Fruit fly (Drosophila melanogaster) whole organism, embryonic: ENCODE measurements around the gene CG32267.

Source experiments
- B-H2 ChIP-seq: fragments of 200-800 bp; sonication (Bioruptor generic); optimal IDR thresholded peaks from 2 replicates; lab custom pipeline; 2018; ENCODE audit warnings: missing biosample characterization, mild to moderate bottlenecking, missing genetic modification characterization
- C15 ChIP-seq: fragments of 200-800 bp; sonication (Bioruptor generic); IDR thresholded peaks from 3 replicates; pipeline ENCODE4 v1.3.6; 2022; ENCODE audit warnings: missing biosample characterization, missing genetic modification characterization
- CG10321 ChIP-seq: fragments of 200-800 bp; sonication (Bioruptor generic); IDR thresholded peaks from 2 replicates; pipeline ENCODE4 v1.3.6; 2022; ENCODE audit warnings: missing biosample characterization, missing genetic modification characterization
- CG12236 ChIP-seq: fragments of 200-800 bp; sonication (Bioruptor generic); optimal IDR thresholded peaks from 2 replicates; lab custom pipeline; 2016; ENCODE audit warnings: missing biosample characterization, missing genetic modification characterization
- CG12659 ChIP-seq: fragments of 200-800 bp; sonication (Bioruptor generic); optimal IDR thresholded peaks from 3 replicates; lab custom pipeline; 2017; ENCODE audit warnings: mild to moderate bottlenecking, missing biosample characterization, missing genetic modification reagents, missing genetic modification characterization
- CG13424 ChIP-seq: fragments of 200-800 bp; sonication (Bioruptor generic); optimal IDR thresholded peaks from 2 replicates; lab custom pipeline; 2019; ENCODE audit warnings: missing biosample characterization, mild to moderate bottlenecking, missing genetic modification characterization, moderate library complexity
- CG17568 ChIP-seq: fragments of 200-800 bp; sonication (Bioruptor generic); optimal IDR thresholded peaks from 2 replicates; lab custom pipeline; 2018; ENCODE audit warnings: missing biosample characterization, mild to moderate bottlenecking, missing genetic modification characterization, moderate library complexity
- CG1792 ChIP-seq: fragments of 200-800 bp; sonication (Bioruptor generic); optimal IDR thresholded peaks from 2 replicates; lab custom pipeline; 2016; ENCODE audit warnings: missing biosample characterization, missing genetic modification characterization
- CG18011 ChIP-seq: fragments of 200-800 bp; sonication (Bioruptor generic); optimal IDR thresholded peaks from 2 replicates; lab custom pipeline; 2017; ENCODE audit warnings: missing biosample characterization, missing genetic modification characterization, mild to moderate bottlenecking, moderate library complexity, missing genotype
- CG2678 ChIP-seq: fragments of 200-800 bp; sonication (Bioruptor generic); optimal IDR thresholded peaks from 3 replicates; lab custom pipeline; 2019; ENCODE audit warnings: missing biosample characterization, mild to moderate bottlenecking, missing genetic modification characterization, moderate library complexity
- CG30020 ChIP-seq: fragments of 200-800 bp; optimal IDR thresholded peaks from 2 replicates; lab custom pipeline; 2019; ENCODE audit warnings: missing biosample characterization, mild to moderate bottlenecking, missing genetic modification characterization, moderate library complexity
- CG31441 ChIP-seq: fragments of 200-800 bp; sonication (Bioruptor generic); IDR thresholded peaks from 2 replicates; pipeline ENCODE4 v1.3.6; 2022; ENCODE audit warnings: missing biosample characterization, missing genetic modification characterization
- CG4820 ChIP-seq: fragments of 200-800 bp; sonication (Bioruptor generic); optimal IDR thresholded peaks from 3 replicates; lab custom pipeline; 2016; ENCODE audit warnings: missing biosample characterization, missing genetic modification characterization
- CG4854 ChIP-seq: fragments of 200-800 bp; sonication (Bioruptor generic); optimal IDR thresholded peaks from 2 replicates; lab custom pipeline; 2016; ENCODE audit warnings: missing biosample characterization, missing genetic modification characterization, inconsistent platforms
- CG6813 ChIP-seq: fragments of 200-800 bp; sonication (Bioruptor generic); optimal IDR thresholded peaks from 2 replicates; lab custom pipeline; 2017; ENCODE audit warnings: missing biosample characterization, missing genetic modification characterization, mild to moderate bottlenecking, moderate library complexity, missing genetic modification reagents
- CG7556 ChIP-seq: fragments of 200-800 bp; sonication (Bioruptor generic); optimal IDR thresholded peaks from 2 replicates; lab custom pipeline; 2017; ENCODE audit warnings: missing biosample characterization, mild to moderate bottlenecking, missing genetic modification characterization
- Dip2 ChIP-seq: fragments of 200-800 bp; sonication (Bioruptor generic); IDR thresholded peaks from 2 replicates; pipeline ENCODE4 v1.3.6; 2022; ENCODE audit warnings: missing biosample characterization, missing genetic modification characterization
- Doc3 ChIP-seq: fragments of 200-800 bp; sonication (Bioruptor generic); IDR thresholded peaks from 3 replicates; pipeline ENCODE4 v1.3.6; 2022; ENCODE audit warnings: missing biosample characterization, missing genetic modification characterization; ENCODE audit not compliant: partially characterized antibody
- E2f2 ChIP-seq: fragments of 200-800 bp; sonication (Bioruptor generic); IDR thresholded peaks from 2 replicates; pipeline ENCODE4 v1.3.6; 2022; ENCODE audit warnings: missing biosample characterization, missing genetic modification characterization
- ERR ChIP-seq: fragments of 200-800 bp; sonication (Bioruptor generic); optimal IDR thresholded peaks from 2 replicates; lab custom pipeline; 2016; ENCODE audit warnings: missing biosample characterization, missing genetic modification characterization
- Ets97D ChIP-seq: fragments of 200-800 bp; sonication (Bioruptor generic); optimal IDR thresholded peaks from 3 replicates; lab custom pipeline; 2016; ENCODE audit warnings: missing biosample characterization, missing genetic modification characterization
- HLHmδ ChIP-seq: fragments of 200-800 bp; sonication (Bioruptor generic); optimal IDR thresholded peaks from 2 replicates; lab custom pipeline; 2018; ENCODE audit warnings: missing biosample characterization, mild to moderate bottlenecking, missing genetic modification characterization, moderate library complexity
- Lpt ChIP-seq: fragments of >200 bp; optimal IDR thresholded peaks from 2 replicates; lab custom pipeline; 2018; ENCODE audit warnings: missing biosample characterization, missing genetic modification characterization
- Mad ChIP-seq: fragments of 200-800 bp; sonication (Bioruptor generic); optimal IDR thresholded peaks from 2 replicates; lab custom pipeline; 2016; ENCODE audit warnings: missing biosample characterization, missing genetic modification characterization
- Med ChIP-seq: fragments of 200-800 bp; sonication (Bioruptor generic); peaks from one replicate; lab custom pipeline; 2016; ENCODE audit warnings: missing biosample characterization, missing genetic modification characterization, mild to moderate bottlenecking, inconsistent platforms, moderate library complexity
- NC2β ChIP-seq: fragments of 200-800 bp; sonication (Bioruptor generic); optimal IDR thresholded peaks from 2 replicates; lab custom pipeline; 2016; ENCODE audit warnings: missing biosample characterization, missing genetic modification characterization
- NfI ChIP-seq: fragments of 200-800 bp; sonication (Bioruptor generic); optimal IDR thresholded peaks from 3 replicates; lab custom pipeline; 2018; ENCODE audit warnings: missing biosample characterization, mild to moderate bottlenecking, missing genetic modification characterization, moderate library complexity
- Tbp ChIP-seq: fragments of >200 bp; optimal IDR thresholded peaks from 2 replicates; lab custom pipeline; 2018; ENCODE audit warnings: missing biosample characterization, missing genetic modification characterization
- ase ChIP-seq: fragments of 200-800 bp; sonication (Bioruptor generic); IDR thresholded peaks from 3 replicates; pipeline ENCODE4 v1.3.6; 2022; ENCODE audit warnings: missing biosample characterization, missing genetic modification characterization
- ato ChIP-seq: fragments of 200-800 bp; sonication (Bioruptor generic); IDR thresholded peaks from 2 replicates; pipeline ENCODE4 v1.3.6; 2022; ENCODE audit warnings: missing biosample characterization, missing genetic modification characterization; ENCODE audit not compliant: partially characterized antibody
- ci ChIP-seq: fragments of 200-800 bp; sonication (Bioruptor generic); IDR thresholded peaks from 3 replicates; pipeline ENCODE4 v1.3.6; 2022; ENCODE audit warnings: missing biosample characterization, missing genetic modification characterization
- crp ChIP-seq, 2 experiments: fragments of 200-800 bp; sonication (Bioruptor generic); optimal IDR thresholded peaks; 2 replicates in 1 of 2; 3 replicates in 1 of 2; lab custom pipeline; 2017; ENCODE audit warnings: missing biosample characterization in 2 of 2, missing genetic modification characterization in 2 of 2, mild to moderate bottlenecking in 1 of 2, moderate library complexity in 1 of 2
- ftz-f1 ChIP-seq: fragments of 200-800 bp; sonication (Bioruptor generic); optimal IDR thresholded peaks from 2 replicates; lab custom pipeline; 2016; ENCODE audit warnings: missing biosample characterization, missing genetic modification characterization
- gem ChIP-seq: fragments of 200-800 bp; sonication (Bioruptor generic); optimal IDR thresholded peaks from 2 replicates; lab custom pipeline; 2019; ENCODE audit warnings: missing biosample characterization, mild to moderate bottlenecking, missing genetic modification characterization, moderate library complexity
- jumu ChIP-seq: fragments of 200-800 bp; sonication (Bioruptor generic); optimal IDR thresholded peaks from 3 replicates; lab custom pipeline; 2016; ENCODE audit warnings: missing biosample characterization, missing genetic modification characterization
- klu ChIP-seq: fragments of 200-800 bp; sonication (Bioruptor generic); IDR thresholded peaks from 2 replicates; pipeline ENCODE4 v1.3.6; 2022; ENCODE audit warnings: missing biosample characterization, missing genetic modification characterization
- lov ChIP-seq, 2 experiments: fragments of 200-800 bp in 1 of 2; fragments of >200 bp in 1 of 2; sonication (Bioruptor generic) in 1 of 2; IDR thresholded peaks in 1 of 2; optimal IDR thresholded peaks in 1 of 2; 2 replicates in 1 of 2; 3 replicates in 1 of 2; pipeline versions ENCODE4 v1.3.6 to Lab custom; 2017 to 2022; ENCODE audit warnings: missing biosample characterization in 1 of 2, missing genetic modification characterization in 1 of 2
- mld ChIP-seq: fragments of 200-800 bp; sonication (Bioruptor generic); IDR thresholded peaks from 3 replicates; pipeline ENCODE4 v1.3.6; 2022; ENCODE audit warnings: missing biosample characterization, missing genetic modification characterization; ENCODE audit not compliant: partially characterized antibody
- nerfin-2 ChIP-seq: fragments of 200-800 bp; sonication (Bioruptor generic); IDR thresholded peaks from 2 replicates; pipeline ENCODE4 v1.3.6; 2022; ENCODE audit warnings: missing biosample characterization, missing genetic modification characterization; ENCODE audit not compliant: partially characterized antibody
- pzg ChIP-seq: fragments of 200-800 bp; sonication (Bioruptor generic); optimal IDR thresholded peaks from 3 replicates; lab custom pipeline; 2018; ENCODE audit warnings: missing biosample characterization, mild to moderate bottlenecking, missing genetic modification characterization, moderate library complexity
- ro ChIP-seq: fragments of 200-800 bp; sonication (Bioruptor generic); IDR thresholded peaks from 2 replicates; pipeline ENCODE4 v1.3.6; 2022; ENCODE audit warnings: missing biosample characterization, missing genetic modification characterization
- tap ChIP-seq: fragments of 200-800 bp; optimal IDR thresholded peaks from 3 replicates; lab custom pipeline; 2019; ENCODE audit warnings: missing biosample characterization, mild to moderate bottlenecking, missing genetic modification characterization, moderate library complexity
- tgo ChIP-seq: fragments of 200-800 bp; sonication (Bioruptor generic); IDR thresholded peaks from 3 replicates; pipeline ENCODE4 v1.3.6; 2022; ENCODE audit warnings: missing biosample characterization, missing genetic modification characterization
- tll ChIP-seq, 2 experiments: fragments of 200-800 bp in 1 of 2; fragments of >200 bp in 1 of 2; sonication (Bioruptor generic) in 1 of 2; optimal IDR thresholded peaks; 2 replicates each; lab custom pipeline; 2017 to 2019; ENCODE audit warnings: missing biosample characterization in 2 of 2, missing genetic modification characterization in 2 of 2, mild to moderate bottlenecking in 1 of 2, moderate library complexity in 1 of 2
- unc-4 ChIP-seq: fragments of 200-800 bp; sonication (Bioruptor generic); IDR thresholded peaks from 2 replicates; pipeline ENCODE4 v1.3.6; 2022; ENCODE audit warnings: missing biosample characterization, missing genetic modification characterization; ENCODE audit not compliant: partially characterized antibody
- zfh1 ChIP-seq: fragments of 200-800 bp; sonication (Bioruptor generic); IDR thresholded peaks from 3 replicates; pipeline ENCODE4 v1.3.6; 2022; ENCODE audit warnings: missing biosample characterization, missing genetic modification characterization

Gene CG32267

dm6 chr3L:3438473-3438872, 33.4 kb downstream of the CG32267 start (continued):
- TF ChIP-seq lov (optimal IDR thresholded peaks at IDR 0.05; lab: Kevin White, UChicago), result no peak
- TF ChIP-seq lov (GFP tag; IDR thresholded peaks at IDR 0.05; lab: Robert Waterston, UW), result peak; percentile 33; the same call in 1 of the 3 replicates
- peak; percentile 70 for TF ChIP-seq CG4820
- no peak for TF ChIP-seq HLHmδ (GFP tag; lab: Kevin White, UChicago)
- TF ChIP-seq ci (GFP tag; lab: Robert Waterston, UW), result peak; percentile 34; the same call in 1 of the 3 replicates
- TF ChIP-seq CG12236 (GFP tag; lab: Kevin White, UChicago), result no peak
- TF ChIP-seq CG31441 (GFP tag; lab: Robert Waterston, UW), result peak; percentile 81
- TF ChIP-seq mld (GFP tag; lab: Robert Waterston, UW), result no peak
- no peak for TF ChIP-seq Dip2 (GFP tag; lab: Robert Waterston, UW)
- TF ChIP-seq ERR, result no peak
- TF ChIP-seq CG2678 (tag; lab: Kevin White, UChicago), result peak; percentile 78
- no peak for TF ChIP-seq nerfin-2 (GFP tag; lab: Robert Waterston, UW)
- no peak for TF ChIP-seq Ets97D (GFP tag; lab: Kevin White, UChicago)
- peak; percentile 67; the same call in 2 of the 3 replicates for TF ChIP-seq tgo
- peak; percentile 42; the same call in 1 of the 3 replicates for TF ChIP-seq ase (GFP tag; lab: Robert Waterston, UW)
- TF ChIP-seq tll (GFP tag; optimal IDR thresholded peaks at IDR 0.05; lab: Kevin White, UChicago), result no peak
- TF ChIP-seq C15, result no peak
- TF ChIP-seq E2f2 (GFP tag; lab: Robert Waterston, UW), result peak; percentile 34; the same call in 1 of the 2 replicates
- TF ChIP-seq Lpt (GFP tag; lab: Kevin White, UChicago), result no peak
- TF ChIP-seq ro (GFP tag; lab: Robert Waterston, UW), result no peak
- no peak for TF ChIP-seq klu (GFP tag; lab: Robert Waterston, UW)
- TF ChIP-seq crp (GFP tag; optimal IDR thresholded peaks at IDR 0.05; lab: Kevin White, UChicago), result peak in 1 of 2 experiments; percentile 1
- TF ChIP-seq CG12659 (GFP tag; lab: Kevin White, UChicago), result peak; percentile 44
- no peak for TF ChIP-seq Tbp
- TF ChIP-seq tap (tag; lab: Kevin White, UChicago), result peak; percentile 59
- TF ChIP-seq CG6813 (GFP tag; lab: Kevin White, UChicago), result peak; percentile 32
- TF ChIP-seq ato (GFP tag; lab: Robert Waterston, UW), result no peak
- TF ChIP-seq zfh1 (GFP tag; lab: Robert Waterston, UW), result peak; percentile 59; the same call in 1 of the 3 replicates
- TF ChIP-seq ftz-f1 (GFP tag; lab: Kevin White, UChicago), result no peak
- peak; percentile 85 for TF ChIP-seq CG7556 (GFP tag; lab: Kevin White, UChicago)
- no peak for TF ChIP-seq CG17568 (GFP tag; lab: Kevin White, UChicago)
- TF ChIP-seq CG10321 (GFP tag; lab: Robert Waterston, UW), result 0 out of 2 replicates have a peak, but pooled peaks have one; percentile 12
- peak; percentile 90 for TF ChIP-seq gem (tag; lab: Kevin White, UChicago)
- no peak for TF ChIP-seq unc-4 (GFP tag; lab: Robert Waterston, UW)
- peak; percentile 63 for TF ChIP-seq CG13424 (tag; lab: Kevin White, UChicago)
- peak; percentile 68 for TF ChIP-seq NC2β (GFP tag; lab: Kevin White, UChicago)
- no peak for TF ChIP-seq pzg (GFP tag; lab: Kevin White, UChicago)
- TF ChIP-seq B-H2, result no peak
- peak; percentile 41 for TF ChIP-seq CG4854
- no peak for TF ChIP-seq Doc3
- no peak for TF ChIP-seq CG18011 (GFP tag; lab: Kevin White, UChicago)
- peak; percentile 14 for TF ChIP-seq CG30020 (tag; lab: Kevin White, UChicago)
- TF ChIP-seq NfI (GFP tag; lab: Kevin White, UChicago), result peak; percentile 8
- TF ChIP-seq Med (GFP tag; lab: Kevin White, UChicago), result peak; percentile 73
- peak; percentile 18 for TF ChIP-seq Mad
- TF ChIP-seq CG1792 (GFP tag; lab: Kevin White, UChicago), result no peak
- TF ChIP-seq jumu (GFP tag; lab: Kevin White, UChicago), result peak; percentile 45
